Fruit fly (Drosophila melanogaster): ENCODE data around the gene Tcs5.

Gene Tcs5

DNA sequence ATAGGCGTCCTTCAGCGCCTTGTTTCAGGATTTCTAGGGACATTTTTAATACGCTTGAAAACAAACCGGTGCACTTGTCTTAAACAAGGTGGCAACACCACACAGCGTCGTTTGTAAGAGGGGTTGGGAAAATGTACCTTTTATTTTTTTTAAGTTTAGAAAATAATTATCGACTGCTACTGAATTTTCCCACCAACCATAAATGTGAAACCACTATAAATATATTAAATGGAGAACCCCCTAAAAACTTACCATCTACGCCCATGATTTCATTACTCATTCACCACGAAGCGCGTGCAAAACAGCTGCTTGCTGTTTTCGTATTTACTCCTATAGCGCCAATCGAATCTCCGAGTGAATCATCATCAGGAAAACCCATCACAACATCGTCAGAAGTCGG is at the start of gene Tcs5, which contains the start of gene CHMP2B (continued):
- TF ChIP-seq Nf-YC (tag; optimal IDR thresholded peaks at IDR 0.05) (peak; percentile 86), Dp (GFP tag; optimal IDR thresholded peaks at IDR 0.05) (peak; percentile 66), Side (GFP tag; optimal IDR thresholded peaks at IDR 0.05) (peak; percentile 99), HLH54F (GFP tag; optimal IDR thresholded peaks at IDR 0.05) (peak; percentile 100), CHES-1-like (GFP tag; optimal IDR thresholded peaks at IDR 0.05) (peak; percentile 99), tna (GFP tag; IDR thresholded peaks at IDR 0.05; ENCODE audit: partially characterized antibody) (no peak), lola (GFP tag; optimal IDR thresholded peaks at IDR 0.05) (peak in 1 of 3 experiments; percentile 100), CG31388 (GFP tag; optimal IDR thresholded peaks at IDR 0.05) (peak; percentile 99), CG15601 (tag; optimal IDR thresholded peaks at IDR 0.05) (peak; percentile 99), bigmax (GFP tag; optimal IDR thresholded peaks at IDR 0.05) (peak; percentile 88), ash1 (GFP tag; optimal IDR thresholded peaks at IDR 0.05) (peak; percentile 97), oc (tag; optimal IDR thresholded peaks at IDR 0.05) (peak; percentile 100), CG3281 (GFP tag; optimal IDR thresholded peaks at IDR 0.05) (peak; percentile 99), Mrtf (GFP tag; IDR thresholded peaks at IDR 0.05) (peak; percentile 100), usp (GFP tag; optimal IDR thresholded peaks at IDR 0.05) (no peak), ro (GFP tag; IDR thresholded peaks at IDR 0.05) (peak; percentile 100), CG31441 (GFP tag; IDR thresholded peaks at IDR 0.05) (peak; percentile 99), CG14014 (GFP tag; IDR thresholded peaks at IDR 0.05) (peak; percentile 100), Stat92E (GFP tag; optimal IDR thresholded peaks at IDR 0.05) (peak in 1 of 3 experiments; percentile 24), Awh (GFP tag; IDR thresholded peaks at IDR 0.05) (peak; percentile 100), tgo (GFP tag; IDR thresholded peaks at IDR 0.05) (peak; percentile 100), bbx (GFP tag; IDR thresholded peaks at IDR 0.05; ENCODE audit: partially characterized antibody) (no peak), Ets97D (GFP tag; optimal IDR thresholded peaks at IDR 0.05) (peak; percentile 85), CG30403 (GFP tag; optimal IDR thresholded peaks at IDR 0.05) (peak; percentile 100), TFAM (GFP tag; optimal IDR thresholded peaks at IDR 0.05) (peak; percentile 96), CG18599 (GFP tag; optimal IDR thresholded peaks at IDR 0.05) (peak; percentile 100), NC2β (GFP tag; optimal IDR thresholded peaks at IDR 0.05) (peak; percentile 99), stwl (tag; optimal IDR thresholded peaks at IDR 0.05) (peak; percentile 97), Jarid2 (GFP tag; optimal IDR thresholded peaks at IDR 0.05) (peak; percentile 94), CG14441 (GFP tag; IDR thresholded peaks at IDR 0.05) (peak; percentile 100), CG2875 (GFP tag; optimal IDR thresholded peaks at IDR 0.05) (peak; percentile 100), sima (GFP tag; optimal IDR thresholded peaks at IDR 0.05) (peak; percentile 99), ab (GFP tag; optimal IDR thresholded peaks at IDR 0.05) (peak; percentile 99), emc (GFP tag; optimal IDR thresholded peaks at IDR 0.05) (peak; percentile 99), maf-S (GFP tag; optimal IDR thresholded peaks at IDR 0.05) (peak; percentile 100), en (GFP tag; optimal IDR thresholded peaks at IDR 0.05) (peak; percentile 99), CG2678 (tag; optimal IDR thresholded peaks at IDR 0.05) (peak; percentile 100), B-H1 (GFP tag; IDR thresholded peaks at IDR 0.05) (peak; percentile 100), MBD-R2 (GFP tag; IDR thresholded peaks at IDR 0.05) (peak; percentile 100), CoRest (tag; optimal IDR thresholded peaks at IDR 0.05) (peak; percentile 100), ham (GFP tag; IDR thresholded peaks at IDR 0.05) (peak; percentile 99), CG15514 (GFP tag; optimal IDR thresholded peaks at IDR 0.05) (peak; percentile 96), kay (GFP tag; optimal IDR thresholded peaks at IDR 0.05) (peak; percentile 96), CG4617 (GFP tag; optimal IDR thresholded peaks at IDR 0.05; ENCODE audit: borderline replicate concordance) (peak; percentile 100), repo (GFP tag; optimal IDR thresholded peaks at IDR 0.05) (peak; percentile 99), Ssrp (tag; optimal IDR thresholded peaks at IDR 0.05) (peak; percentile 100), gro (GFP tag; optimal IDR thresholded peaks at IDR 0.05) (peak; percentile 98), HHEX (GFP tag; optimal IDR thresholded peaks at IDR 0.05) (peak; percentile 100), her (GFP tag; optimal IDR thresholded peaks at IDR 0.05) (peak; percentile 97), CG33213 (GFP tag; optimal IDR thresholded peaks at IDR 0.05) (peak; percentile 100)

Data from whole organism, embryonic.